Fruit fly (Drosophila melanogaster): Measurements from ENCODE around the gene sbm.

Gene sbm

dm6 chrX:14602421-14602846, at the start of gene sbm (continued):
- no peak for TF ChIP-seq CG9437 (GFP tag; optimal IDR thresholded peaks at IDR 0.05)
- TF ChIP-seq z (GFP tag; IDR thresholded peaks at IDR 0.05) = no peak
- TF ChIP-seq tup (GFP tag; optimal IDR thresholded peaks at IDR 0.05) = no peak
- peak; percentile 90 for TF ChIP-seq Dref (GFP tag; IDR thresholded peaks at IDR 0.05)
- TF ChIP-seq CG3726 (GFP tag; IDR thresholded peaks at IDR 0.05) = 0 out of 3 replicates have a peak, but pooled peaks have one; percentile 56
- TF ChIP-seq dan (GFP tag; IDR thresholded peaks at IDR 0.05) = no peak
- peak; percentile 54 for TF ChIP-seq CG12071 (GFP tag; optimal IDR thresholded peaks at IDR 0.05)
- TF ChIP-seq dm (GFP tag; optimal IDR thresholded peaks at IDR 0.05) = peak; percentile 30
- no peak for TF ChIP-seq CG12769 (tag; optimal IDR thresholded peaks at IDR 0.05)
- TF ChIP-seq tx (GFP tag; optimal IDR thresholded peaks at IDR 0.05) = peak; percentile 8
- TF ChIP-seq NC2β (GFP tag; optimal IDR thresholded peaks at IDR 0.05) = peak; percentile 3
- no peak for TF ChIP-seq sens (GFP tag)
- TF ChIP-seq insv (GFP tag; optimal IDR thresholded peaks at IDR 0.05) = no peak
- peak; percentile 45 for TF ChIP-seq ems (GFP tag; optimal IDR thresholded peaks at IDR 0.05)
- TF ChIP-seq zen2 (GFP tag; IDR thresholded peaks at IDR 0.05; ENCODE audit: partially characterized antibody) = peak; percentile 42; the same call in 2 of the 3 replicates
- TF ChIP-seq Atf3 (GFP tag; optimal IDR thresholded peaks at IDR 0.05) = peak; percentile 12
- TF ChIP-seq CG2199 (GFP tag; IDR thresholded peaks at IDR 0.05) = 0 out of 3 replicates have a peak, but pooled peaks have one; percentile 39
- no peak for TF ChIP-seq CG12219 (GFP tag; optimal IDR thresholded peaks at IDR 0.05)
- TF ChIP-seq CG12659 (GFP tag; optimal IDR thresholded peaks at IDR 0.05) = peak; percentile 55
- TF ChIP-seq Atf-2 (GFP tag; optimal IDR thresholded peaks at IDR 0.05) = peak; percentile 0
- no peak for TF ChIP-seq Fer2 (tag; optimal IDR thresholded peaks at IDR 0.05)
- peak; percentile 32; the same call in 1 of the 3 replicates for TF ChIP-seq Optix (GFP tag; IDR thresholded peaks at IDR 0.05)
- TF ChIP-seq jigr1 (GFP tag; IDR thresholded peaks at IDR 0.05) = 0 out of 3 replicates have a peak, but pooled peaks have one; percentile 25
- TF ChIP-seq Kr (GFP tag; optimal IDR thresholded peaks at IDR 0.05) = no peak
- peak; percentile 83 for TF ChIP-seq slbo (GFP tag; IDR thresholded peaks at IDR 0.05)
- no peak for TF ChIP-seq Vsx1 (GFP tag; optimal IDR thresholded peaks at IDR 0.05)
- no peak for TF ChIP-seq sd (tag; optimal IDR thresholded peaks at IDR 0.05)
- peak; percentile 80 for TF ChIP-seq CG15514 (GFP tag; optimal IDR thresholded peaks at IDR 0.05)
- peak; percentile 65 for TF ChIP-seq CG6272 (GFP tag; IDR thresholded peaks at IDR 0.05)
- TF ChIP-seq slou (GFP tag; optimal IDR thresholded peaks at IDR 0.05) = no peak
- TF ChIP-seq CG12744 (GFP tag; optimal IDR thresholded peaks at IDR 0.05) = no peak
- TF ChIP-seq CG18599 (GFP tag; optimal IDR thresholded peaks at IDR 0.05) = peak; percentile 37
- TF ChIP-seq CG1792 (GFP tag; optimal IDR thresholded peaks at IDR 0.05) = peak; percentile 16
- peak; percentile 7 for TF ChIP-seq cwo (GFP tag; optimal IDR thresholded peaks at IDR 0.05)
- TF ChIP-seq CG30020 (tag; optimal IDR thresholded peaks at IDR 0.05) = no peak
- TF ChIP-seq Chrac-16 (GFP tag; optimal IDR thresholded peaks at IDR 0.05) = peak; percentile 34
- TF ChIP-seq CG8290 (GFP tag; optimal IDR thresholded peaks at IDR 0.05) = no peak
- TF ChIP-seq CG8290 (tag; optimal IDR thresholded peaks at IDR 0.05) = peak in 1 of 2 experiments; percentile 89
- TF ChIP-seq Dip3 (GFP tag; optimal IDR thresholded peaks at IDR 0.05) = peak; percentile 37
- TF ChIP-seq CG14014 (GFP tag; IDR thresholded peaks at IDR 0.05) = 0 out of 2 replicates have a peak, but pooled peaks have one; percentile 12
- TF ChIP-seq Nf-YB (GFP tag; optimal IDR thresholded peaks at IDR 0.05) = no peak
- TF ChIP-seq Bteb2 (GFP tag; optimal IDR thresholded peaks at IDR 0.05) = no peak
- peak; percentile 56 for TF ChIP-seq eyg (GFP tag; optimal IDR thresholded peaks at IDR 0.05)
- no peak for TF ChIP-seq CG17829 (tag; optimal IDR thresholded peaks at IDR 0.05)
- peak; percentile 17; the same call in 1 of the 2 replicates for TF ChIP-seq CG10366 (GFP tag; IDR thresholded peaks at IDR 0.05)
- no peak for TF ChIP-seq hkb (optimal IDR thresholded peaks at IDR 0.05)
- peak; percentile 47; the same call in 1 of the 2 replicates for TF ChIP-seq hkb (GFP tag; IDR thresholded peaks at IDR 0.05)
- no peak for TF ChIP-seq da (GFP tag; optimal IDR thresholded peaks at IDR 0.05)
- TF ChIP-seq slp2 (GFP tag; optimal IDR thresholded peaks at IDR 0.05) = peak; percentile 32
- no peak for TF ChIP-seq nerfin-1 (tag; optimal IDR thresholded peaks at IDR 0.05)
- TF ChIP-seq luna (GFP tag; optimal IDR thresholded peaks at IDR 0.05) = no peak
- peak; percentile 60 for TF ChIP-seq CG14441 (GFP tag; IDR thresholded peaks at IDR 0.05)
